Worm (Caenorhabditis elegans) whole organism, L1 larva: ENCODE data around the gene T26E4.10.

Experiments used
- C04F5.9 ChIP-seq: sonication (generic microtip); optimal IDR thresholded peaks from 2 replicates; lab custom pipeline; 2016; ENCODE audit warnings: missing genetic modification characterization, missing compliant biosample characterization
- Y116A8C.19 ChIP-seq: sonication (generic microtip); optimal IDR thresholded peaks from 2 replicates; lab custom pipeline; 2016; ENCODE audit warnings: missing compliant biosample characterization, missing genetic modification characterization, borderline replicate concordance
- ama-1 ChIP-seq: fragments of 150-350 bp; optimal IDR thresholded peaks from 2 replicates; lab custom pipeline; 2014
- blmp-1 ChIP-seq: fragments of 150-350 bp; optimal IDR thresholded peaks from 2 replicates; lab custom pipeline; 2014; ENCODE audit warnings: missing biosample characterization, missing genetic modification characterization
- ceh-63 ChIP-seq: fragments of 200-800 bp; sonication (Bioruptor generic); optimal IDR thresholded peaks from 2 replicates; lab custom pipeline; 2018; ENCODE audit warnings: mild to moderate bottlenecking, missing genetic modification characterization, missing compliant biosample characterization
- ceh-82 ChIP-seq, 3 experiments: fragments of 150-350 bp in 1 of 3; sonication (generic microtip) in 2 of 3; optimal IDR thresholded peaks; 2 replicates each; lab custom pipeline; 2014 to 2017; ENCODE audit warnings: missing biosample characterization in 3 of 3, missing genetic modification characterization in 3 of 3
- ceh-88 ChIP-seq: fragments of 200-800 bp; sonication (Bioruptor generic); IDR thresholded peaks from 2 replicates; pipeline ENCODE4 v1.3.6; 2022; ENCODE audit warnings: missing genetic modification characterization, missing compliant biosample characterization
- ces-1 ChIP-seq: fragments of 150-350 bp; optimal IDR thresholded peaks from 2 replicates; lab custom pipeline; 2014; ENCODE audit warnings: missing biosample characterization, missing genetic modification reagents, missing genetic modification characterization
- dpl-1 ChIP-seq, 3 experiments: fragments of 150-350 bp in 2 of 3; sonication (generic microtip) in 1 of 3; optimal IDR thresholded peaks; 2 replicates each; lab custom pipeline; 2014 to 2017; ENCODE audit warnings: missing biosample characterization in 3 of 3, missing genetic modification characterization in 3 of 3, missing genetic modification reagents in 3 of 3
- efl-1 ChIP-seq, 4 experiments: fragments of 150-350 bp; optimal IDR thresholded peaks in 3 of 4; peaks in 1 of 4; 1 replicate in 1 of 4; 2 replicates in 3 of 4; lab custom pipeline; 2014; ENCODE audit warnings: missing biosample characterization in 2 of 4, missing genetic modification characterization in 2 of 4, missing genetic modification reagents in 2 of 4
- elt-3 ChIP-seq, 6 experiments: fragments of 150-350 bp in 1 of 6; sonication (generic microtip); optimal IDR thresholded peaks; 2 replicates each; lab custom pipeline; 2017 to 2018; ENCODE audit warnings: missing biosample characterization in 6 of 6, missing genetic modification characterization in 6 of 6, inconsistent platforms in 1 of 6
- ets-5 ChIP-seq: fragments of 200-800 bp; sonication (Bioruptor generic); IDR thresholded peaks from 2 replicates; pipeline ENCODE4 v1.3.6; 2022; ENCODE audit warnings: missing genetic modification characterization, missing compliant biosample characterization
- fkh-4 ChIP-seq: sonication (generic microtip); optimal IDR thresholded peaks from 2 replicates; lab custom pipeline; 2016; ENCODE audit warnings: missing compliant biosample characterization, missing genetic modification characterization, borderline replicate concordance
- grh-1 ChIP-seq: fragments of 200-800 bp; sonication (Bioruptor generic); IDR thresholded peaks from 2 replicates; pipeline ENCODE4 v1.3.6; 2022; ENCODE audit warnings: missing genetic modification reagents, missing genetic modification characterization, missing compliant biosample characterization
- hlh-17 ChIP-seq: fragments of 200-800 bp; sonication (Bioruptor generic); optimal IDR thresholded peaks from 2 replicates; lab custom pipeline; 2018; ENCODE audit warnings: missing genetic modification characterization, mild to moderate bottlenecking, missing compliant biosample characterization, moderate library complexity, borderline replicate concordance
- hlh-4 ChIP-seq: sonication (generic microtip); optimal IDR thresholded peaks from 2 replicates; lab custom pipeline; 2016; ENCODE audit warnings: mild to moderate bottlenecking, missing genetic modification characterization, missing compliant biosample characterization
- irx-1 ChIP-seq: sonication (generic microtip); optimal IDR thresholded peaks from 2 replicates; lab custom pipeline; 2016; ENCODE audit warnings: missing genetic modification characterization, missing compliant biosample characterization
- jun-1 ChIP-seq: fragments of 150-350 bp; optimal IDR thresholded peaks from 2 replicates; lab custom pipeline; 2014; ENCODE audit warnings: missing biosample characterization, missing genetic modification reagents, missing genetic modification characterization
- lin-14 ChIP-seq: fragments of 200-800 bp; sonication (Bioruptor generic); optimal IDR thresholded peaks from 2 replicates; lab custom pipeline; 2018; ENCODE audit warnings: mild to moderate bottlenecking, missing genetic modification characterization, moderate library complexity, missing compliant biosample characterization
- lin-15B ChIP-seq: fragments of 150-350 bp; sonication (generic microtip); optimal IDR thresholded peaks from 3 replicates; lab custom pipeline; 2014; ENCODE audit warnings: missing biosample characterization, missing genetic modification characterization
- lin-39 ChIP-seq: fragments of 150-350 bp; optimal IDR thresholded peaks from 2 replicates; lab custom pipeline; 2014; ENCODE audit warnings: missing biosample characterization, missing genetic modification reagents, missing genetic modification characterization
- mef-2 ChIP-seq: fragments of 150-350 bp; optimal IDR thresholded peaks from 2 replicates; lab custom pipeline; 2014; ENCODE audit warnings: missing biosample characterization, missing genetic modification characterization
- mep-1 ChIP-seq: fragments of 150-350 bp; optimal IDR thresholded peaks from 2 replicates; lab custom pipeline; 2014; ENCODE audit warnings: missing biosample characterization, missing genetic modification characterization
- nhr-19 ChIP-seq: fragments of 200-800 bp; sonication (Bioruptor generic); conservative IDR thresholded peaks from 2 replicates; pipeline ENCODE4 v1.3.6; 2022; ENCODE audit warnings: missing genetic modification characterization, missing compliant biosample characterization
- nhr-20 ChIP-seq: sonication (generic microtip); optimal IDR thresholded peaks from 2 replicates; lab custom pipeline; 2016; ENCODE audit warnings: mild to moderate bottlenecking, missing genetic modification characterization, missing compliant biosample characterization
- nhr-237 ChIP-seq: fragments of 150-350 bp; optimal IDR thresholded peaks from 2 replicates; lab custom pipeline; 2014; ENCODE audit warnings: missing biosample characterization, missing genetic modification characterization
- nhr-28 ChIP-seq: fragments of 150-350 bp; optimal IDR thresholded peaks from 2 replicates; lab custom pipeline; 2014; ENCODE audit warnings: missing biosample characterization, missing genetic modification characterization
- nhr-71 ChIP-seq: sonication (generic microtip); optimal IDR thresholded peaks from 2 replicates; lab custom pipeline; 2016; ENCODE audit warnings: mild to moderate bottlenecking, missing genetic modification characterization, moderate library complexity, missing compliant biosample characterization
- nhr-76 ChIP-seq: sonication (generic microtip); optimal IDR thresholded peaks from 2 replicates; lab custom pipeline; 2017; ENCODE audit warnings: missing biosample characterization, missing genetic modification characterization
- pag-3 ChIP-seq: sonication (generic microtip); optimal IDR thresholded peaks from 2 replicates; lab custom pipeline; 2017; ENCODE audit warnings: missing genetic modification characterization, mild to moderate bottlenecking, missing compliant biosample characterization, antibody characterized with exemption, borderline replicate concordance; ENCODE audit not compliant: insufficient read depth
- pax-3 ChIP-seq: fragments of 200-800 bp; sonication (Bioruptor generic); optimal IDR thresholded peaks from 2 replicates; lab custom pipeline; 2018; ENCODE audit warnings: mild to moderate bottlenecking, missing genetic modification characterization, moderate library complexity, missing compliant biosample characterization
- pqm-1 ChIP-seq: sonication (generic microtip); optimal IDR thresholded peaks from 3 replicates; lab custom pipeline; 2017; ENCODE audit warnings: missing biosample characterization, missing genetic modification characterization
- rnt-1 ChIP-seq: sonication (generic microtip); optimal IDR thresholded peaks from 2 replicates; lab custom pipeline; 2016; ENCODE audit warnings: mild to moderate bottlenecking, missing genetic modification characterization, moderate library complexity, missing compliant biosample characterization
- snpc-4 ChIP-seq: fragments of 150-350 bp; optimal IDR thresholded peaks from 2 replicates; lab custom pipeline; 2014; ENCODE audit warnings: missing biosample characterization, missing genetic modification characterization
- sox-4 ChIP-seq: sonication (generic microtip); optimal IDR thresholded peaks from 2 replicates; lab custom pipeline; 2016; ENCODE audit warnings: missing genetic modification characterization, missing compliant biosample characterization
- sup-37 ChIP-seq: fragments of 200-800 bp; sonication (Bioruptor generic); optimal IDR thresholded peaks from 2 replicates; lab custom pipeline; 2018; ENCODE audit warnings: mild to moderate bottlenecking, missing genetic modification characterization, missing compliant biosample characterization
- swsn-7 ChIP-seq: sonication (generic microtip); optimal IDR thresholded peaks from 2 replicates; lab custom pipeline; 2016; ENCODE audit warnings: missing genetic modification characterization, missing compliant biosample characterization
- tlp-1 ChIP-seq: fragments of 150-350 bp; optimal IDR thresholded peaks from 2 replicates; lab custom pipeline; 2014; ENCODE audit warnings: missing biosample characterization, missing genetic modification characterization
- unc-130 ChIP-seq: fragments of 150-350 bp; optimal IDR thresholded peaks from 2 replicates; lab custom pipeline; 2017; ENCODE audit warnings: missing biosample characterization, missing genetic modification characterization, inconsistent platforms
- unc-30 ChIP-seq: sonication (generic microtip); optimal IDR thresholded peaks from 2 replicates; lab custom pipeline; 2017; ENCODE audit warnings: missing biosample characterization, missing genetic modification characterization
- unc-86 ChIP-seq: sonication (generic microtip); optimal IDR thresholded peaks from 2 replicates; lab custom pipeline; 2016; ENCODE audit warnings: missing genetic modification characterization, missing compliant biosample characterization
- unc-98 ChIP-seq: fragments of 200-800 bp; sonication (Bioruptor generic); IDR thresholded peaks from 2 replicates; pipeline ENCODE4 v1.3.6; 2022; ENCODE audit warnings: missing genetic modification characterization, missing compliant biosample characterization
- xbp-1 ChIP-seq: sonication (generic microtip); optimal IDR thresholded peaks from 2 replicates; lab custom pipeline; 2016; ENCODE audit warnings: missing genetic modification characterization, missing compliant biosample characterization
- zag-1 ChIP-seq: fragments of 150-350 bp; optimal IDR thresholded peaks from 2 replicates; lab custom pipeline; 2014; ENCODE audit warnings: missing biosample characterization, missing genetic modification characterization
- zip-4 ChIP-seq: fragments of 200-800 bp; sonication (Bioruptor generic); optimal IDR thresholded peaks from 2 replicates; lab custom pipeline; 2018; ENCODE audit warnings: mild to moderate bottlenecking, missing genetic modification characterization, moderate library complexity, missing compliant biosample characterization
- ztf-11 ChIP-seq, 2 experiments: sonication (generic microtip); optimal IDR thresholded peaks; 2 replicates each; lab custom pipeline; 2016 to 2017; ENCODE audit warnings: missing genetic modification characterization in 2 of 2, missing biosample characterization in 1 of 2, missing compliant biosample characterization in 1 of 2
- ztf-4 ChIP-seq: fragments of 150-350 bp; optimal IDR thresholded peaks from 2 replicates; lab custom pipeline; 2014; ENCODE audit warnings: missing biosample characterization, missing genetic modification characterization

The T26E4.10 gene

DNA sequence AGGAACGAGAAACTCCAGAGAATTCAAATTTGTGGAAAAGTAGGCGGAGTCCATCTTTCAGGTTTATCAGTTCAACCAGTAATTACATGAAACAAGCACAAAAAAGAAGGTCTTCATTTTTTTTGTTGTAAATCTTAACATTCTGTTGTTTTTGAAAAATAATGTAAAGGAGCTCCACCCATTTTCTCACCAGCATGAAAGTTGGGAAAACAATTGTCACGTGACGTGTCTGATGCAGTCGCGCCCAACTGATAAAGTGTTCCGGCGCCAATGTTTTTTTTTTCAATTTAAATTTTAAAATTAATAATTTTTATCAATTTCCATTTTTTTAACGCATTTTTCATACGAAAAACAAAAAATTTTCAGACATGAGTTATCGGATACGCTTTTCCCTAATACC lies 28.9 kb downstream of the T26E4.10 start, which contains the start of gene F57A10.4:
Gene F57A10.4, plus strand, starts transcription at position 367 of the 400 bp plus-strand sequence.
- no peak for TF ChIP-seq unc-86
- no peak for TF ChIP-seq efl-1 (optimal IDR thresholded peaks at IDR 0.05; lab: Kevin White, UChicago)
- TF ChIP-seq efl-1 (GFP tag; optimal IDR thresholded peaks at IDR 0.05 in 1 of 2; lab: Kevin White, UChicago) = peak in 1 of 2 experiments; percentile 81
- no peak for TF ChIP-seq ets-5 (GFP tag; lab: Robert Waterston, UW)

DNA sequence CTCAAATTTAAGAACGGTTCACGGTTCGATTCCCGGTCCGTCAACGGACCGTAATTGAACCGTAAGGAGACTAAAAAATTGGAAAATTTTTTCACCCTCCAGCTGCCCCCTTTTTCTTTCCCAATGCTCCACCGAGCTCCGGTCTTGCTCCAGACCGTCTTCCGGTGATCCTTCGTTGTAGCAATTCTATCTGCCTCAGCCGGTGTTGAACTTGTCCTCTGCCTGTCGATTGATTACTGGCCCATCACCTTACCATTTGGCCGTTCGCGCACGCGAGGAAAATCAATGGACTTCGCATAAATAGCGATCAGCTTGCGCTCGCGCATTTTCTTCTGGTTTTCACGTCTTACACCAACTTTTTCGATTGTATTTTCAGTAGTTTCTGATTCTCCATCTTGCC lies 30.6 kb downstream of the T26E4.10 start:
- peak; percentile 17; the same call in 1 of the 2 replicates for TF ChIP-seq nhr-19 (GFP tag; lab: Robert Waterston, UW)

DNA sequence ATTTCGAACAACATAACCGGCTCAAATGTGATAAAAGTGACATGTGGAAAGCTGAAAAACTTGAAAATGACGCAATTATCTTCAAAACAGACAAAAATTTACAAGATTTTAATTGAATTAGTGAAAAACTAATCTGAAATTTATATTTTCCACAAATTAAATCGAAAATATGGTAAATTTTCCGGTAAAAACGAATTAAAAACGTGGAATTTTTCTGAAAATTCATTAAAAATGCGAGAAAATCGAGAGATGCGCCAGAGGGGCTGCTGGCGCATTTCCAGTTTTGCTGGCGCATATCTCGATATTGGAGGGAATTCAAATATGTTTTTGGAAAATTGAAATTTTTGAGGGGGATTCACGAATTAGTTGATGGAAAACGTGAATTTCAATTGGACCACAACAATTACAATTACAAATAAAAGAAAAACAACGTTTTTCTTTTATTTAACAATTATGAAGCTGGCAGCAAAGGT lies 31.9 kb downstream of the T26E4.10 start, which contains the start of the genes haf-3 and F57A10.2:
Gene haf-3, minus strand, starts transcription at position 51 of the 473 bp plus-strand sequence.
Gene F57A10.2, plus strand, starts transcription at position 454 of the 473 bp plus-strand sequence.
- TF ChIP-seq sup-37 (GFP tag; lab: Kevin White, UChicago) (peak; percentile 80), blmp-1 (peak; percentile 79), unc-30 (no peak), nhr-28 (tag; lab: Kevin White, UChicago) (peak; percentile 39), mef-2 (tag; lab: Kevin White, UChicago) (peak; percentile 45), ces-1 (GFP tag; lab: Kevin White, UChicago) (no peak), irx-1 (peak; percentile 92), ama-1 (lab: Kevin White, UChicago) (peak; percentile 53), ceh-88 (GFP tag; lab: Robert Waterston, UW) (peak; percentile 69; the same call in 1 of the 2 replicates), pag-3 (tag; lab: Kevin White, UChicago) (no peak), zag-1 (tag; lab: Kevin White, UChicago) (peak; percentile 58), lin-14 (GFP tag; lab: Kevin White, UChicago) (peak; percentile 95), ztf-11 (tag; optimal IDR thresholded peaks at IDR 0.05; lab: Kevin White, UChicago) (peak; percentile 4 to 83), nhr-237 (peak; percentile 50), lin-15B (peak; percentile 88), Y116A8C.19 (no peak), rnt-1 (tag; lab: Kevin White, UChicago) (peak; percentile 97), nhr-19 (GFP tag; lab: Robert Waterston, UW) (peak; percentile 95), swsn-7 (tag; lab: Kevin White, UChicago) (peak; percentile 95), ets-5 (GFP tag; lab: Robert Waterston, UW) (no peak), sox-4 (tag; lab: Kevin White, UChicago) (peak; percentile 87), grh-1 (GFP tag; lab: Robert Waterston, UW) (peak; percentile 93), nhr-20 (tag; lab: Kevin White, UChicago) (peak; percentile 95), unc-98 (GFP tag; lab: Robert Waterston, UW) (no peak), ceh-63 (GFP tag; lab: Kevin White, UChicago) (no peak), nhr-76 (tag; lab: Kevin White, UChicago) (no peak), hlh-17 (no peak), snpc-4 (peak; percentile 92), elt-3 (tag; optimal IDR thresholded peaks at IDR 0.05; lab: Kevin White, UChicago) (peak in 5 of 6 experiments; percentile 25 to 90 (median 45)), dpl-1 (GFP tag; optimal IDR thresholded peaks at IDR 0.05; lab: Kevin White, UChicago) (peak; percentile 99), zip-4 (GFP tag; lab: Kevin White, UChicago) (peak; percentile 85), mep-1 (peak; percentile 98), hlh-4 (no peak), jun-1 (peak; percentile 82), pax-3 (tag; lab: Kevin White, UChicago) (peak; percentile 80), unc-130 (tag; lab: Kevin White, UChicago) (peak; percentile 90), unc-86 (peak; percentile 92), C04F5.9 (tag; lab: Kevin White, UChicago) (peak; percentile 66), pqm-1 (tag; lab: Kevin White, UChicago) (no peak), fkh-4 (tag; lab: Kevin White, UChicago) (peak; percentile 72), ztf-4 (tag; lab: Kevin White, UChicago) (peak; percentile 70), xbp-1 (tag; lab: Kevin White, UChicago) (peak; percentile 95), ceh-82 (tag; optimal IDR thresholded peaks at IDR 0.05; lab: Kevin White, UChicago) (peak; percentile 96 to 97 (median 97)), lin-39 (tag; lab: Kevin White, UChicago) (peak; percentile 94), tlp-1 (tag; lab: Kevin White, UChicago) (no peak), nhr-71 (tag; lab: Kevin White, UChicago) (peak; percentile 96)
